Worm (Caenorhabditis elegans): Measurements from ENCODE around the gene smrc-1.

The smrc-1 gene

DNA sequence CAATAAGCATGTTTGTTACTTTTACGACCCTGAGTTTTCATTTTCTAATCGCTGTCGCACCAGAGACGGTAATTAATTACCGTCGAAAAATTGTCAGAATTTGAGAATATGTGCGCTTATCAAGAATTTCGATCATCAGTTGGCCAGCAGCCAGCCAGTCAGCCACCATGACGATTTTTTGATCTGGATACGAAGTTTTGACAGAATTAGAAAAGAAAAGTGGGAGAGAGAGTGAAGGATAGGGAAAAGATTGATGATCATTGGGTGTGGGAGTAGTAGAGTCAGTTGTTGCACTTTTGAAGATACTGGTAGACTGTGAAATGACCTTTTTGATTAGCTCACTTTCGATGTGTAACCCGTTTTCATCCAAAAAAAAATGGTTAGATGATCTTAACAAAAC, 26.3 kb upstream of the smrc-1 start:
- TF ChIP-seq ztf-1 (GFP tag; conservative IDR thresholded peaks at IDR 0.05) (no peak), lin-13 (GFP tag; optimal IDR thresholded peaks at IDR 0.05) (peak; percentile 33), aly-2 (tag; optimal IDR thresholded peaks at IDR 0.05) (no peak), nhr-11 (tag; optimal IDR thresholded peaks at IDR 0.05) (no peak), elt-1 (tag; optimal IDR thresholded peaks at IDR 0.05) (peak; percentile 31), F13H6.1 (tag; optimal IDR thresholded peaks at IDR 0.05) (peak; percentile 21), blmp-1 (tag; optimal IDR thresholded peaks at IDR 0.05; ENCODE audit: insufficient read depth) (peak; percentile 97), nhr-25 (tag; optimal IDR thresholded peaks at IDR 0.05) (peak; percentile 82), nhr-6 (tag; optimal IDR thresholded peaks at IDR 0.05) (peak; percentile 46), ceh-82 (tag; optimal IDR thresholded peaks at IDR 0.05) (no peak), nhr-129 (tag; optimal IDR thresholded peaks at IDR 0.05) (peak; percentile 54), mab-5 (tag; optimal IDR thresholded peaks at IDR 0.05) (peak; percentile 9), sem-4 (tag; optimal IDR thresholded peaks at IDR 0.05) (peak; percentile 55), Y55F3AM.14 (GFP tag; optimal IDR thresholded peaks at IDR 0.05) (no peak), alr-1 (tag; optimal IDR thresholded peaks at IDR 0.05) (no peak), nhr-21 (tag; optimal IDR thresholded peaks at IDR 0.05) (peak; percentile 16), mbf-1 (tag; optimal IDR thresholded peaks at IDR 0.05) (no peak), sma-3 (GFP tag; optimal IDR thresholded peaks at IDR 0.05) (peak; percentile 10), C34F6.9 (tag; optimal IDR thresholded peaks at IDR 0.05) (peak; percentile 15), gmeb-1 (tag; optimal IDR thresholded peaks at IDR 0.05) (no peak), zag-1 (tag; optimal IDR thresholded peaks at IDR 0.05) (no peak), egl-27 (tag; optimal IDR thresholded peaks at IDR 0.05) (peak; percentile 67), ama-1 (optimal IDR thresholded peaks at IDR 0.05) (peak; percentile 55), elt-3 (tag; optimal IDR thresholded peaks at IDR 0.05) (no peak), sma-9 (GFP tag; optimal IDR thresholded peaks at IDR 0.05) (peak; percentile 83), sma-9 (tag; optimal IDR thresholded peaks at IDR 0.05) (no peak), unc-62 (GFP tag; optimal IDR thresholded peaks at IDR 0.05) (peak; percentile 7), lsy-2 (tag; optimal IDR thresholded peaks at IDR 0.05) (peak in 1 of 2 experiments; percentile 28), unc-39 (tag; optimal IDR thresholded peaks at IDR 0.05) (no peak), dmd-4 (tag; optimal IDR thresholded peaks at IDR 0.05) (no peak), ztf-11 (tag; optimal IDR thresholded peaks at IDR 0.05) (no peak), skn-1 (tag; optimal IDR thresholded peaks at IDR 0.05) (no peak), nhr-237 (tag; optimal IDR thresholded peaks at IDR 0.05) (no peak), fos-1 (tag; optimal IDR thresholded peaks at IDR 0.05) (peak; percentile 13), ceh-16 (tag; optimal IDR thresholded peaks at IDR 0.05) (peak; percentile 99)

DNA sequence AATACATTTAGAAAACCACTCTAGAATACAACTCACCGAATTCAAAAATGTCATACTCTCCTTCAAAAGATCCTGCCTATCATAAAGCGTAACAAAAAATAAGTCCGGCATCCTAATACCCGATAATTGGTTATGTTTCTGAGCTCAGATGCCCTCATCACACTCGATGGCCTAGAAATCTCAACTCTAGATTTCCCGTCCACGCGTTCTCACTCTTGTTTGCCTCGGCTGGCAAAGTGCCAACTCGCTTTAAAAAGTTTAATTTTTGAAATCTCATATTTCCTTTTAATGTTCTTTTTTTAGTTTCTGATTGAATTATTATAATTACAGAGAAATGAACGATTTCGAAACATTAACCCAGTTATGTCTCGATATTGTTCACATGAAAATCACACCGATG, 23.0 kb upstream of the smrc-1 start, which contains the start of the genes C56G2.15 and thoc-2:
Gene C56G2.15, minus strand, starts transcription at position 188 of the 400 bp plus-strand sequence.
Gene thoc-2, plus strand, starts transcription at position 331 of the 400 bp plus-strand sequence.
- TF ChIP-seq mab-5 (tag; optimal IDR thresholded peaks at IDR 0.05) (no peak), unc-39 (tag; optimal IDR thresholded peaks at IDR 0.05) (no peak), gmeb-1 (tag; optimal IDR thresholded peaks at IDR 0.05) (no peak), unc-55 (GFP tag; optimal IDR thresholded peaks at IDR 0.05) (peak; percentile 24), ceh-16 (tag; optimal IDR thresholded peaks at IDR 0.05) (no peak), ztf-1 (GFP tag; conservative IDR thresholded peaks at IDR 0.05) (no peak), F13H6.1 (tag; optimal IDR thresholded peaks at IDR 0.05) (no peak), elt-3 (tag; optimal IDR thresholded peaks at IDR 0.05) (no peak), peb-1 (tag; optimal IDR thresholded peaks at IDR 0.05) (no peak), nhr-12 (tag; optimal IDR thresholded peaks at IDR 0.05) (no peak), nhr-237 (tag; optimal IDR thresholded peaks at IDR 0.05) (no peak), nhr-11 (tag; optimal IDR thresholded peaks at IDR 0.05) (no peak), elt-1 (tag; optimal IDR thresholded peaks at IDR 0.05) (no peak), ceh-82 (tag; optimal IDR thresholded peaks at IDR 0.05) (no peak), lsy-2 (tag; optimal IDR thresholded peaks at IDR 0.05) (peak in 1 of 2 experiments; percentile 63), nhr-10 (tag; optimal IDR thresholded peaks at IDR 0.05) (no peak), ztf-4 (tag; optimal IDR thresholded peaks at IDR 0.05) (no peak), sma-9 (GFP tag; optimal IDR thresholded peaks at IDR 0.05) (no peak), sma-9 (tag; optimal IDR thresholded peaks at IDR 0.05) (no peak), snpc-4 (tag; optimal IDR thresholded peaks at IDR 0.05) (no peak), mbf-1 (tag; optimal IDR thresholded peaks at IDR 0.05) (no peak), nhr-129 (tag; optimal IDR thresholded peaks at IDR 0.05) (peak; percentile 45), nhr-25 (tag; optimal IDR thresholded peaks at IDR 0.05) (peak; percentile 4), R02D3.7 (tag; optimal IDR thresholded peaks at IDR 0.05) (no peak), lin-39 (tag; optimal IDR thresholded peaks at IDR 0.05) (no peak), aly-2 (tag; optimal IDR thresholded peaks at IDR 0.05) (no peak)
